Worm (Caenorhabditis elegans): Measurements from ENCODE around the gene R02C2.7.

DNA sequence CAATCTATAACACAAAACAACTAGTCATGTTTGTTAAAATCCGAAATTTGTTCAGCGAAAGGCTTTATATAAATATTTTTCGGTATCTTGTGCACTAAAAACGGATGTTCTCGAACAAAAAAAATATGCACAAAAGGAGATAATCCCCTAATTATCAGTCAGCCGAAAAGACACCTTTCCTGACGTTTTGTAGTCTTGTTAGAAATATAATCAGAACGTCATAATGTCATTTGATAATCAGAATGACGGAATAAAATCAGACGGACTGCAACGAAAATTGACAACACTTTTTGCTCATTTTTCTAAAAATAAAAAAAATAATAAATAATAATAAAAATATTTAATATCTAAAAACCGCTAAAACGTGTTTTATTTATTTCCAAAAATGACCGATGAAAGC lies 41.5 kb upstream of the R02C2.7 start:
- no peak for TF ChIP-seq lsl-1 (GFP tag; optimal IDR thresholded peaks at IDR 0.05)
- TF ChIP-seq ztf-28 (GFP tag; IDR thresholded peaks at IDR 0.05) = no peak
- TF ChIP-seq tbx-9 (tag; optimal IDR thresholded peaks at IDR 0.05; ENCODE audit: borderline replicate concordance) = no peak
- TF ChIP-seq sptf-2 (GFP tag; optimal IDR thresholded peaks at IDR 0.05) = no peak
- TF ChIP-seq hmg-1.2 (GFP tag; IDR thresholded peaks at IDR 0.05) = no peak
- TF ChIP-seq ztf-25 (GFP tag; IDR thresholded peaks at IDR 0.05) = no peak
- TF ChIP-seq sdz-38 (tag; optimal IDR thresholded peaks at IDR 0.05) = no peak
- TF ChIP-seq lsy-27 (tag; optimal IDR thresholded peaks at IDR 0.05; ENCODE audit: borderline replicate concordance, insufficient read depth) = no peak
- TF ChIP-seq akir-1 (GFP tag; optimal IDR thresholded peaks at IDR 0.05) = no peak
- no peak for TF ChIP-seq nhr-90 (tag; optimal IDR thresholded peaks at IDR 0.05)
- no peak for TF ChIP-seq Y67H2A.10 (GFP tag; conservative IDR thresholded peaks at IDR 0.05)
- no peak for TF ChIP-seq F22D6.2 (tag; optimal IDR thresholded peaks at IDR 0.05)

All from whole organism, young adult.